Fruit fly (Drosophila melanogaster): ENCODE measurements around the gene tara.

Gene tara

dm6 chr3R:16247609-16248499, 22.4 kb downstream of the tara start (continued):
- TF ChIP-seq CG1233 (GFP tag; optimal IDR thresholded peaks at IDR 0.05) (peak; percentile 90), bab2 (GFP tag; optimal IDR thresholded peaks at IDR 0.05) (no peak), CG10267 (tag; optimal IDR thresholded peaks at IDR 0.05) (peak; percentile 78), MTF-1 (GFP tag; optimal IDR thresholded peaks at IDR 0.05; ENCODE audit: borderline replicate concordance) (peak; percentile 83), MBD-R2 (GFP tag; IDR thresholded peaks at IDR 0.05) (peak; percentile 48; the same call in 1 of the 2 replicates), Lhr (GFP tag; optimal IDR thresholded peaks at IDR 0.05) (no peak), dm (GFP tag; optimal IDR thresholded peaks at IDR 0.05) (no peak), gem (tag; optimal IDR thresholded peaks at IDR 0.05) (peak; percentile 78), Fer3 (tag; optimal IDR thresholded peaks at IDR 0.05) (peak; percentile 94), CG5180 (GFP tag; optimal IDR thresholded peaks at IDR 0.05) (peak; percentile 78), NK7.1 (GFP tag; optimal IDR thresholded peaks at IDR 0.05) (peak; percentile 80), tup (GFP tag; optimal IDR thresholded peaks at IDR 0.05) (peak; percentile 6), bcd (GFP tag; optimal IDR thresholded peaks at IDR 0.05) (peak; percentile 84), Drgx (GFP tag; IDR thresholded peaks at IDR 0.05) (peak; percentile 77), grn (GFP tag; optimal IDR thresholded peaks at IDR 0.05) (peak; percentile 17), scrt (GFP tag; optimal IDR thresholded peaks at IDR 0.05) (peak; percentile 92), Atf3 (GFP tag; optimal IDR thresholded peaks at IDR 0.05) (no peak), aop (GFP tag; IDR thresholded peaks at IDR 0.05) (no peak), sqz (GFP tag; optimal IDR thresholded peaks at IDR 0.05) (peak; percentile 64), lmd (GFP tag; IDR thresholded peaks at IDR 0.05) (peak; percentile 77), CG16815 (GFP tag; optimal IDR thresholded peaks at IDR 0.05) (peak; percentile 44), CG9797 (GFP tag; optimal IDR thresholded peaks at IDR 0.05) (peak; percentile 8), odd (GFP tag; optimal IDR thresholded peaks at IDR 0.05) (peak; percentile 52), CG34224 (GFP tag; IDR thresholded peaks at IDR 0.05; ENCODE audit: partially characterized antibody) (no peak), Xrp1 (GFP tag; IDR thresholded peaks at IDR 0.05) (peak; percentile 89), CG7839 (tag; optimal IDR thresholded peaks at IDR 0.05) (peak; percentile 77), TFAM (GFP tag; optimal IDR thresholded peaks at IDR 0.05) (no peak), CG3407 (GFP tag; optimal IDR thresholded peaks at IDR 0.05) (no peak), dpn (GFP tag; optimal IDR thresholded peaks at IDR 0.05) (peak; percentile 53 to 60), crol (GFP tag; IDR thresholded peaks at IDR 0.05) (peak; percentile 58), CG8388 (GFP tag; optimal IDR thresholded peaks at IDR 0.05) (peak; percentile 41), B-H2 (GFP tag; optimal IDR thresholded peaks at IDR 0.05) (peak; percentile 65), Hsf (GFP tag; optimal IDR thresholded peaks at IDR 0.05) (peak; percentile 49), CG4730 (GFP tag; IDR thresholded peaks at IDR 0.05) (peak; percentile 64), CG7357 (GFP tag; IDR thresholded peaks at IDR 0.05) (peak; percentile 75; the same call in 1 of the 3 replicates), eve (GFP tag; optimal IDR thresholded peaks at IDR 0.05) (no peak), CG1529 (GFP tag; optimal IDR thresholded peaks at IDR 0.05) (peak; percentile 54), Jarid2 (GFP tag; optimal IDR thresholded peaks at IDR 0.05) (peak; percentile 56), wor (GFP tag; IDR thresholded peaks at IDR 0.05) (peak; percentile 41; the same call in 1 of the 2 replicates), oc (tag; optimal IDR thresholded peaks at IDR 0.05) (no peak), shn (GFP tag; optimal IDR thresholded peaks at IDR 0.05) (no peak), Hr78 (GFP tag; optimal IDR thresholded peaks at IDR 0.05) (no peak), Nf-YB (GFP tag; optimal IDR thresholded peaks at IDR 0.05) (peak; percentile 42), CG6654 (GFP tag; optimal IDR thresholded peaks at IDR 0.05) (peak; percentile 71), crc (GFP tag; optimal IDR thresholded peaks at IDR 0.05) (no peak), NC2α (GFP tag; optimal IDR thresholded peaks at IDR 0.05) (no peak), CG17829 (tag; optimal IDR thresholded peaks at IDR 0.05) (peak; percentile 79), stc (GFP tag; IDR thresholded peaks at IDR 0.05) (peak; percentile 84)
